Worm (Caenorhabditis elegans) whole organism, L4/young adult: ENCODE measurements around the gene C28G1.6.

Source experiments
- W03F9.2 ChIP-seq: fragments of 150-350 bp; optimal IDR thresholded peaks from 2 replicates; lab custom pipeline; 2014; ENCODE audit warnings: missing biosample characterization, missing genetic modification characterization
- dao-5 ChIP-seq: sonication (generic microtip); optimal IDR thresholded peaks from 2 replicates; lab custom pipeline; 2016; ENCODE audit warnings: missing genotype, missing genetic modification characterization, moderate library complexity, missing compliant biosample characterization
- him-1 ChIP-seq: sonication (generic microtip); optimal IDR thresholded peaks from 2 replicates; lab custom pipeline; 2016; ENCODE audit warnings: missing genotype, missing genetic modification reagents, missing genetic modification characterization, missing compliant biosample characterization

ce11 chrX:8854409-8854808 lies 23.3 kb upstream of the C28G1.6 start:
- TF ChIP-seq him-1 (no peak), W03F9.2 (no peak), dao-5 (no peak)
